Worm (Caenorhabditis elegans): ENCODE measurements around the gene F01G4.6.

F01G4.6 gene

DNA sequence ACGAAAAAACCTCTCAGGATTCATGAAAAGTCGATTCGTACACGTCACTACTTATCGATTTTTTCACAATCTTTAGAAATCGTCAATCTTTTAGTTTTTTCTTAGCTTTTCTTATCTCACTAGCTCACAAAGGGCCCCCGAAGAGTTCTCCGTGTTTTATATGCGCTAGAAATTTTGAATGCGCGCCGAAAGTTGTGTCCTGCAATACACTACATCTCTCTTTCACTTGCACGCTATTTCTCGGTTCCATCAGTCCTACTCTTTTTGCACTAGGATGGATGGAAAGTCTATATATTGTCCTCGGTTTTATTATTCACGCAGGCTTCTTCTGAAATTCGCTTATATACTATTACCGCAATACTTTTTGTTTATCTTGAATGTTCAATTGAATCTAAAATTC lies 23.7 kb downstream of the F01G4.6 start:
- TF ChIP-seq med-1 (GFP tag; optimal IDR thresholded peaks at IDR 0.05; ENCODE audit: insufficient read depth) (no peak), ztf-29 (GFP tag; IDR thresholded peaks at IDR 0.05) (no peak), tab-1 (GFP tag; IDR thresholded peaks at IDR 0.05) (no peak), ztf-23 (GFP tag; IDR thresholded peaks at IDR 0.05) (no peak), cog-1 (tag; optimal IDR thresholded peaks at IDR 0.05) (no peak), klf-2 (GFP tag; conservative IDR thresholded peaks at IDR 0.05) (no peak), ref-1 (GFP tag; conservative IDR thresholded peaks at IDR 0.05) (no peak), T22C8.4 (GFP tag; IDR thresholded peaks at IDR 0.05) (no peak), flt-1 (GFP tag; IDR thresholded peaks at IDR 0.05) (no peak)

ce11 chrIV:11125200-11125599 lies 24.1 kb downstream of the F01G4.6 start:
- no peak for TF ChIP-seq tab-1 (GFP tag; IDR thresholded peaks at IDR 0.05)
- no peak for TF ChIP-seq T22C8.4 (GFP tag; IDR thresholded peaks at IDR 0.05)
- no peak for TF ChIP-seq cog-1 (tag; optimal IDR thresholded peaks at IDR 0.05)
- no peak for TF ChIP-seq med-1 (GFP tag; optimal IDR thresholded peaks at IDR 0.05; ENCODE audit: insufficient read depth)
- TF ChIP-seq ztf-29 (GFP tag; IDR thresholded peaks at IDR 0.05): no peak
- TF ChIP-seq ztf-23 (GFP tag; IDR thresholded peaks at IDR 0.05): no peak
- TF ChIP-seq flt-1 (GFP tag; IDR thresholded peaks at IDR 0.05): no peak
- TF ChIP-seq ref-1 (GFP tag; conservative IDR thresholded peaks at IDR 0.05): no peak
- TF ChIP-seq klf-2 (GFP tag; conservative IDR thresholded peaks at IDR 0.05): no peak

- no peak for TF ChIP-seq klf-2 (GFP tag; conservative IDR thresholded peaks at IDR 0.05)
- no peak for TF ChIP-seq med-1 (GFP tag; optimal IDR thresholded peaks at IDR 0.05; ENCODE audit: insufficient read depth)
- TF ChIP-seq ref-1 (GFP tag; conservative IDR thresholded peaks at IDR 0.05): no peak
- no peak for TF ChIP-seq ztf-29 (GFP tag; IDR thresholded peaks at IDR 0.05)
- no peak for TF ChIP-seq tab-1 (GFP tag; IDR thresholded peaks at IDR 0.05)
- no peak for TF ChIP-seq cog-1 (tag; optimal IDR thresholded peaks at IDR 0.05)
- TF ChIP-seq flt-1 (GFP tag; IDR thresholded peaks at IDR 0.05): no peak
- TF ChIP-seq ztf-23 (GFP tag; IDR thresholded peaks at IDR 0.05): no peak
- TF ChIP-seq T22C8.4 (GFP tag; IDR thresholded peaks at IDR 0.05): no peak
These were observed 24.6 kb downstream of the F01G4.6 start, which contains the start of gene spo-11 for ce11 chrIV:11124674-11125073. TSS of gene spo-11 (minus strand) at chrIV:11124862.

DNA sequence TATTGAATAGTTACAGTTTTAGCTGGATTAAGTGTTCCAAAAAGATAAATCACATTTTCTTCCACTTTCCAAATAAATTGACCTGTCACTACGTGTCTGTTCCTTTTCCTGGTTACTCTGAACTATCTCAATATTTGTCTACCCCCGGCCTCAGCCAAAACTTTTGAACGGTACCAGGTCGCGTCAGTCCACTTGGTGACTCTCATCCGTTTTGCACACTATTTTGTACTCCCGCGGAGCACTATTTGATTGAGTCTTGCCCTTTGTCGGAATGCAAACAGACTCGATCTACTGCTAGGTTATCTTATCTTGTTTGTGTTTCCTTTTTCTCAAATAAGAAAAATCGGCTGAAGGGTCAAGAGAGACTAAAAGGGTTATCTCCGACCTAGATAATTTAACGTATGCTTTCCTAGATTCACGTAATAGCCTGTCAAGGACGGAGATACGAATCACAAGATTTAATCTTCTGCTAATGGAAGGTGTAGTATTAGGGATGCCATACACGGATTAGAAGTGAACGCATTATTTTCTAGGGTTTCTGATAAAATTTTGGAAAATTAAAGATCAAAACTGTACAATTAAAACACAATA lies 29.2 kb downstream of the F01G4.6 start:
- no peak for TF ChIP-seq med-1 (GFP tag; optimal IDR thresholded peaks at IDR 0.05; ENCODE audit: insufficient read depth)
- 0 out of 2 replicates have a peak, but pooled peaks have one; percentile 41 for TF ChIP-seq ztf-23 (GFP tag; IDR thresholded peaks at IDR 0.05)
- no peak for TF ChIP-seq ztf-29 (GFP tag; IDR thresholded peaks at IDR 0.05)
- TF ChIP-seq cog-1 (tag; optimal IDR thresholded peaks at IDR 0.05): no peak
- TF ChIP-seq klf-2 (GFP tag; conservative IDR thresholded peaks at IDR 0.05): no peak
- no peak for TF ChIP-seq T22C8.4 (GFP tag; IDR thresholded peaks at IDR 0.05)
- TF ChIP-seq flt-1 (GFP tag; IDR thresholded peaks at IDR 0.05): 0 out of 2 replicates have a peak, but pooled peaks have one; percentile 56

DNA sequence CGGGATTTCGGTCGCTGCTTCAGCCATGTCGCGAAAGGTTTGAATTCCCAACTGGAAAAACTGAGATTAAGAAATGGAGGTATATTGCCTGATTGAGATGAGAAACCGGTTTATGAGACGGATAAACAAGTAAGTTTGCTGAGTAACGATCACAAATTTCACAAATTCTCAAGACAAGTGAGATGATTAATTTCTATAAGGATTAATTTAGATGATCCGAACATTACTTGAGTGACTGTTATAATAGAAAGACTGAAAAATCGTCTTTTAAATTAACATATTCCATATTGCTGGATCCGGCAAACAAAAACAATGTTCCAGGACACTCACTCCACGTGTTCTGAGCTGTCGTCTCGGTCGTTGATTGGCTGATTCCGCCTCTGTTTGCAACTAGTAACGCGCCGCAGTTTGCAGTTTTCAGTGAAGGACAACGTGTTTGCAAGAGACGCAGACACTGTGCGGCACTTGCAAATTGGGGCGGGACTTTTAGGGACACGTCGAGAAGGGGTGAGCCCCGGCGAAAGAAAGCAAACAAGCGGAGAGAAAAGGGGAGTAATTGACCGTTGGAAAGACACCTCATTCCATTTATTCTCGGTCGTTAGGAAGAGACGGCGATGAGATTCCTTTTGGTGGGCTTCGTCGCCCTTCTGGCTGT lies 30.3 kb downstream of the F01G4.6 start, which contains the start of the genes imp-2 and enpl-1:
Gene imp-2 (minus strand): TSS at position 51 of the 655 bp plus-strand sequence.
Gene enpl-1 (plus strand): TSS at position 462 of the 655 bp plus-strand sequence.
- TF ChIP-seq ztf-29 (GFP tag; IDR thresholded peaks at IDR 0.05): peak; percentile 34; the same call in 1 of the 2 replicates
- TF ChIP-seq T22C8.4 (GFP tag; IDR thresholded peaks at IDR 0.05): no peak
- TF ChIP-seq ref-1 (GFP tag; conservative IDR thresholded peaks at IDR 0.05): no peak
- TF ChIP-seq med-1 (GFP tag; optimal IDR thresholded peaks at IDR 0.05; ENCODE audit: insufficient read depth): no peak
- TF ChIP-seq tab-1 (GFP tag; IDR thresholded peaks at IDR 0.05): 0 out of 2 replicates have a peak, but pooled peaks have one; percentile 62
- TF ChIP-seq ztf-23 (GFP tag; IDR thresholded peaks at IDR 0.05): peak; percentile 49; the same call in 1 of the 2 replicates
- TF ChIP-seq klf-2 (GFP tag; conservative IDR thresholded peaks at IDR 0.05): 0 out of 2 replicates have a peak, but pooled peaks have one; percentile 26
- peak; percentile 90 for TF ChIP-seq cog-1 (tag; optimal IDR thresholded peaks at IDR 0.05)
- TF ChIP-seq flt-1 (GFP tag; IDR thresholded peaks at IDR 0.05): peak; percentile 72; the same call in 1 of the 2 replicates

- no peak for TF ChIP-seq klf-2 (GFP tag; conservative IDR thresholded peaks at IDR 0.05)
- no peak for TF ChIP-seq tab-1 (GFP tag; IDR thresholded peaks at IDR 0.05)
- TF ChIP-seq ztf-29 (GFP tag; IDR thresholded peaks at IDR 0.05): no peak
- no peak for TF ChIP-seq cog-1 (tag; optimal IDR thresholded peaks at IDR 0.05)
- TF ChIP-seq flt-1 (GFP tag; IDR thresholded peaks at IDR 0.05): no peak
- no peak for TF ChIP-seq med-1 (GFP tag; optimal IDR thresholded peaks at IDR 0.05; ENCODE audit: insufficient read depth)
- no peak for TF ChIP-seq ref-1 (GFP tag; conservative IDR thresholded peaks at IDR 0.05)
- TF ChIP-seq ztf-23 (GFP tag; IDR thresholded peaks at IDR 0.05): no peak
- TF ChIP-seq T22C8.4 (GFP tag; IDR thresholded peaks at IDR 0.05): no peak
These were observed 36.7 kb downstream of the F01G4.6 start, which contains the start of gene clc-9 for ce11 chrIV:11112641-11113040. TSS of gene clc-9 (plus strand) at chrIV:11112941.

DNA sequence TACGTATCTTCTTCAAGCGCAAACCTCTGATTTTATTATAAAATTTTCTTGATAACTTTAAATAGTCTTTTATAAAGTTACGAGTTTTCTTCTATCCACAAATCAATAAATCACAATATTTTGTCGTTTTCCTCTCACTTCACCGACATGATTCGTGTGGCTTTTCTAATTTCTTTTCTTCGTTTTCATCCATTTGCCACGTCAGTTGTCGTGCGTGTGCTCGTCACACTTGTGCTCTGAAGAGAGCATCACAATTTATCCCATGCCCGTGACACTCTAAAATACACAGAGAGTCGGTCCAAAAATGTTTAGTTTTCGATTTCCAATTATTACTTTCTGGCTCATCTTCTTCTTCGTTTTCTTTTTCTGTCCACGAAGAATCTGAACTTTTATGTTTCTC lies 37.4 kb downstream of the F01G4.6 start:
- TF ChIP-seq tab-1 (GFP tag; IDR thresholded peaks at IDR 0.05) (no peak), cog-1 (tag; optimal IDR thresholded peaks at IDR 0.05) (no peak), ztf-23 (GFP tag; IDR thresholded peaks at IDR 0.05) (no peak), T22C8.4 (GFP tag; IDR thresholded peaks at IDR 0.05) (no peak), ref-1 (GFP tag; conservative IDR thresholded peaks at IDR 0.05) (no peak), flt-1 (GFP tag; IDR thresholded peaks at IDR 0.05) (no peak), ztf-29 (GFP tag; IDR thresholded peaks at IDR 0.05) (no peak), med-1 (GFP tag; optimal IDR thresholded peaks at IDR 0.05; ENCODE audit: insufficient read depth) (no peak), klf-2 (GFP tag; conservative IDR thresholded peaks at IDR 0.05) (no peak)

- TF ChIP-seq med-1 (GFP tag; optimal IDR thresholded peaks at IDR 0.05; ENCODE audit: insufficient read depth): no peak
- no peak for TF ChIP-seq flt-1 (GFP tag; IDR thresholded peaks at IDR 0.05)
- TF ChIP-seq ref-1 (GFP tag; conservative IDR thresholded peaks at IDR 0.05): no peak
- no peak for TF ChIP-seq cog-1 (tag; optimal IDR thresholded peaks at IDR 0.05)
- TF ChIP-seq ztf-23 (GFP tag; IDR thresholded peaks at IDR 0.05): no peak
- TF ChIP-seq tab-1 (GFP tag; IDR thresholded peaks at IDR 0.05): no peak
- no peak for TF ChIP-seq T22C8.4 (GFP tag; IDR thresholded peaks at IDR 0.05)
These were observed 38.2 kb downstream of the F01G4.6 start, which contains the start of gene rps-5 for ce11 chrIV:11110995-11111619. TSS of gene rps-5 (minus strand) at chrIV:11111045.

Measured in whole organism, midembryonic.